Worm (Caenorhabditis elegans) whole organism, late embryonic: Measurements from ENCODE around the gene sre-50.

Experiments
- T23F11.4 ChIP-seq: fragments of 200-800 bp; sonication (Bioruptor generic); optimal IDR thresholded peaks from 2 replicates; lab custom pipeline; 2018; ENCODE audit warnings: mild to moderate bottlenecking, missing genetic modification characterization, missing compliant biosample characterization
- ceh-14 ChIP-seq: sonication (generic microtip); optimal IDR thresholded peaks from 2 replicates; lab custom pipeline; 2016; ENCODE audit warnings: missing genotype, missing genetic modification characterization, missing compliant biosample characterization
- ceh-6 ChIP-seq: fragments of 200-800 bp; sonication (Bioruptor generic); optimal IDR thresholded peaks from 2 replicates; lab custom pipeline; 2018; ENCODE audit warnings: mild to moderate bottlenecking, missing genetic modification characterization, missing compliant biosample characterization
- fkh-6 ChIP-seq: sonication (generic microtip); optimal IDR thresholded peaks from 2 replicates; lab custom pipeline; 2016; ENCODE audit warnings: missing genetic modification characterization, missing compliant biosample characterization
- nfya-1 ChIP-seq: sonication (generic microtip); optimal IDR thresholded peaks from 2 replicates; lab custom pipeline; 2017; ENCODE audit warnings: missing genetic modification characterization, mild to moderate bottlenecking, missing compliant biosample characterization, antibody characterized with exemption, moderate library complexity
- nhr-232 ChIP-seq: sonication (generic microtip); optimal IDR thresholded peaks from 2 replicates; lab custom pipeline; 2016; ENCODE audit warnings: missing genetic modification characterization, missing compliant biosample characterization
- pax-1 ChIP-seq: fragments of 150-350 bp; optimal IDR thresholded peaks from 2 replicates; lab custom pipeline; 2014; ENCODE audit warnings: missing biosample characterization, missing genetic modification characterization
- rnt-1 ChIP-seq: sonication (generic microtip); optimal IDR thresholded peaks from 2 replicates; lab custom pipeline; 2016; ENCODE audit warnings: missing genetic modification characterization, missing compliant biosample characterization
- ttx-3 ChIP-seq: sonication (generic microtip); optimal IDR thresholded peaks from 2 replicates; lab custom pipeline; 2016; ENCODE audit warnings: missing genetic modification reagents, missing genetic modification characterization, missing compliant biosample characterization

DNA sequence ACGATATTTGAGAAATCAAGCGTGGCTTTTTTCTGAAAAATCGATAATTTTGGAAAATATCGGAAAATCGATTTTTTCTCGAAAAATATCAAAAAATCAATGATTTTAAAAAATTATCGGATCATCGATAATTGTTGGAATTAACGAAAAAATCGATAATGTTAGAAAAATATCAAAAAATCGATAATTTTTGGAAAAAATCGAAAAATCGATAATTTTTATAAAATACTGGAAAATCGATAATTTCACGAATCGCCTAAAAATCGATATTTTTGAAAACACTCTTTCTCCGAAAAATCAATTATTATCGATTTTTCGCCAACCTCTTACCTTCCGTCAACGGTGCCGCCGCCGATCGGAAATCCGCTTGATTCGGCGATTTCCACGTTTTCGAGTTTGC, 2.1 kb upstream of the sre-50 start:
- no peak for TF ChIP-seq T23F11.4
- TF ChIP-seq rnt-1 (tag; lab: Kevin White, UChicago) = no peak
- no peak for TF ChIP-seq ttx-3 (tag; lab: Kevin White, UChicago)
- no peak for TF ChIP-seq nfya-1
- TF ChIP-seq pax-1 (tag; lab: Kevin White, UChicago) = no peak
- TF ChIP-seq ceh-6 (GFP tag; lab: Kevin White, UChicago) = no peak
- no peak for TF ChIP-seq nhr-232 (tag; lab: Kevin White, UChicago)
- TF ChIP-seq ceh-14 (tag; lab: Kevin White, UChicago) = no peak
- TF ChIP-seq fkh-6 (tag; lab: Kevin White, UChicago) = no peak
